Worm (Caenorhabditis elegans): ENCODE measurements around the gene gst-37.

gst-37 gene

ce11 chrV:1908542-1908941, 12.9 kb upstream of the gst-37 start, which contains the start of gene srp-3:
Gene srp-3, plus strand, starts transcription at chrV:1908842.
- TF ChIP-seq aly-2 (tag; optimal IDR thresholded peaks at IDR 0.05) (no peak), lsy-12 (tag; optimal IDR thresholded peaks at IDR 0.05) (no peak), ztf-11 (tag; optimal IDR thresholded peaks at IDR 0.05) (no peak), fkh-10 (GFP tag; optimal IDR thresholded peaks at IDR 0.05) (no peak), skn-1 (tag; optimal IDR thresholded peaks at IDR 0.05) (no peak), nhr-43 (tag; optimal IDR thresholded peaks at IDR 0.05; ENCODE audit: poor library complexity, severe bottlenecking) (no peak), nhr-237 (tag; optimal IDR thresholded peaks at IDR 0.05) (no peak), ama-1 (optimal IDR thresholded peaks at IDR 0.05) (no peak), snpc-4 (tag; optimal IDR thresholded peaks at IDR 0.05) (no peak), fos-1 (tag; optimal IDR thresholded peaks at IDR 0.05) (no peak), mml-1 (tag; optimal IDR thresholded peaks at IDR 0.05) (no peak), nhr-23 (tag; optimal IDR thresholded peaks at IDR 0.05) (no peak)

- TF ChIP-seq nhr-12 (tag; optimal IDR thresholded peaks at IDR 0.05), result no peak
- TF ChIP-seq tbx-2 (tag; optimal IDR thresholded peaks at IDR 0.05), result no peak
- no peak for TF ChIP-seq daf-12 (tag; optimal IDR thresholded peaks at IDR 0.05)
- no peak for TF ChIP-seq pha-4 (tag; optimal IDR thresholded peaks at IDR 0.05)
- TF ChIP-seq fos-1 (tag; optimal IDR thresholded peaks at IDR 0.05), result no peak
- no peak for TF ChIP-seq ZK546.5 (tag; optimal IDR thresholded peaks at IDR 0.05)
- TF ChIP-seq egl-5 (tag; optimal IDR thresholded peaks at IDR 0.05), result no peak
- TF ChIP-seq nhr-23 (tag; optimal IDR thresholded peaks at IDR 0.05), result no peak
- no peak for TF ChIP-seq ceh-9 (tag; optimal IDR thresholded peaks at IDR 0.05)
- TF ChIP-seq nfya-1 (tag; optimal IDR thresholded peaks at IDR 0.05; ENCODE audit: insufficient read depth), result no peak
- no peak for TF ChIP-seq elt-3 (tag; optimal IDR thresholded peaks at IDR 0.05)
- TF ChIP-seq nhr-76 (tag; optimal IDR thresholded peaks at IDR 0.05), result no peak
Observed at ce11 chrV:1911102-1911501, 10.3 kb upstream of the gst-37 start, which contains the start of gene Y32G9A.3. Gene Y32G9A.3, plus strand, starts transcription at chrV:1911402.

ce11 chrV:1918030-1918559, 3.3 kb upstream of the gst-37 start, which contains the start of gene Y32G9A.2:
Gene Y32G9A.2, plus strand, starts transcription at chrV:1918509.
- TF ChIP-seq R02D3.7 (tag; optimal IDR thresholded peaks at IDR 0.05), result no peak
- peak; percentile 44 for TF ChIP-seq hmg-11 (tag; optimal IDR thresholded peaks at IDR 0.05)
- peak; percentile 24 for TF ChIP-seq pha-4 (tag; optimal IDR thresholded peaks at IDR 0.05)
- no peak for TF ChIP-seq nhr-77 (tag; optimal IDR thresholded peaks at IDR 0.05)
- TF ChIP-seq ztf-11 (tag; optimal IDR thresholded peaks at IDR 0.05), result no peak
- no peak for TF ChIP-seq fkh-2 (tag; optimal IDR thresholded peaks at IDR 0.05)
- TF ChIP-seq mdl-1 (tag; optimal IDR thresholded peaks at IDR 0.05), result no peak
- TF ChIP-seq aly-2 (tag; optimal IDR thresholded peaks at IDR 0.05), result no peak
- TF ChIP-seq nhr-23 (tag; optimal IDR thresholded peaks at IDR 0.05), result peak; percentile 11
- peak; percentile 5 for TF ChIP-seq pqm-1 (tag; optimal IDR thresholded peaks at IDR 0.05)
- TF ChIP-seq snpc-4 (tag; optimal IDR thresholded peaks at IDR 0.05), result no peak
- TF ChIP-seq nhr-12 (tag; optimal IDR thresholded peaks at IDR 0.05), result no peak
- TF ChIP-seq mml-1 (tag; optimal IDR thresholded peaks at IDR 0.05), result no peak
- TF ChIP-seq ztf-4 (tag; optimal IDR thresholded peaks at IDR 0.05), result no peak
- no peak for TF ChIP-seq nhr-28 (tag; optimal IDR thresholded peaks at IDR 0.05)
- no peak for TF ChIP-seq ZK546.5 (tag; optimal IDR thresholded peaks at IDR 0.05)
- TF ChIP-seq ceh-16 (tag; optimal IDR thresholded peaks at IDR 0.05), result no peak
- no peak for TF ChIP-seq lsy-12 (tag; optimal IDR thresholded peaks at IDR 0.05)
- no peak for TF ChIP-seq skn-1 (tag; optimal IDR thresholded peaks at IDR 0.05)
- no peak for TF ChIP-seq nhr-11 (tag; optimal IDR thresholded peaks at IDR 0.05)
- TF ChIP-seq lin-39 (tag; optimal IDR thresholded peaks at IDR 0.05), result peak; percentile 11
- peak; percentile 68 for TF ChIP-seq nfya-1 (tag; optimal IDR thresholded peaks at IDR 0.05; ENCODE audit: insufficient read depth)
- TF ChIP-seq fos-1 (tag; optimal IDR thresholded peaks at IDR 0.05), result no peak
- TF ChIP-seq elt-1 (tag; optimal IDR thresholded peaks at IDR 0.05), result no peak
- TF ChIP-seq egl-5 (tag; optimal IDR thresholded peaks at IDR 0.05), result no peak
- no peak for TF ChIP-seq eor-1 (tag; optimal IDR thresholded peaks at IDR 0.05)
- TF ChIP-seq sea-2 (GFP tag; optimal IDR thresholded peaks at IDR 0.05), result no peak
- TF ChIP-seq tbx-2 (tag; optimal IDR thresholded peaks at IDR 0.05), result no peak
- TF ChIP-seq nhr-25 (tag; optimal IDR thresholded peaks at IDR 0.05), result peak; percentile 27
- TF ChIP-seq ceh-82 (tag; optimal IDR thresholded peaks at IDR 0.05), result no peak
- TF ChIP-seq nhr-67 (tag; optimal IDR thresholded peaks at IDR 0.05), result no peak
- TF ChIP-seq lin-15B (tag; optimal IDR thresholded peaks at IDR 0.05), result peak; percentile 69
- no peak for TF ChIP-seq elt-2 (tag; optimal IDR thresholded peaks at IDR 0.05)
- no peak for TF ChIP-seq fkh-10 (GFP tag; optimal IDR thresholded peaks at IDR 0.05)
- no peak for TF ChIP-seq jun-1 (tag; optimal IDR thresholded peaks at IDR 0.05)
- TF ChIP-seq nhr-237 (tag; optimal IDR thresholded peaks at IDR 0.05), result no peak
- TF ChIP-seq nhr-43 (tag; optimal IDR thresholded peaks at IDR 0.05; ENCODE audit: poor library complexity, severe bottlenecking), result no peak
- no peak for TF ChIP-seq ceh-28 (tag; optimal IDR thresholded peaks at IDR 0.05)
